Fruit fly (Drosophila melanogaster) whole organism, embryonic: Measurements from ENCODE around the gene Cyp4d20.

Experiments used
- B-H2 ChIP-seq: fragments of 200-800 bp; sonication (Bioruptor generic); optimal IDR thresholded peaks from 2 replicates; lab custom pipeline; 2018; ENCODE audit warnings: missing biosample characterization, mild to moderate bottlenecking, missing genetic modification characterization
- CG10543 ChIP-seq: fragments of 200-800 bp; sonication (Bioruptor generic); optimal IDR thresholded peaks from 3 replicates; lab custom pipeline; 2017; ENCODE audit warnings: missing biosample characterization, mild to moderate bottlenecking, missing genetic modification characterization, moderate library complexity
- CG11398 ChIP-seq: fragments of 200-800 bp; sonication (Bioruptor generic); optimal IDR thresholded peaks from 2 replicates; lab custom pipeline; 2016; ENCODE audit warnings: missing biosample characterization, missing genetic modification characterization
- CG11723 ChIP-seq: fragments of 200-800 bp; sonication (Bioruptor generic); optimal IDR thresholded peaks from 2 replicates; lab custom pipeline; 2017; ENCODE audit warnings: missing biosample characterization, mild to moderate bottlenecking, missing genetic modification characterization
- CG12219 ChIP-seq: fragments of 200-800 bp; sonication (Bioruptor generic); optimal IDR thresholded peaks from 3 replicates; lab custom pipeline; 2018; ENCODE audit warnings: missing biosample characterization, mild to moderate bottlenecking, missing genetic modification characterization
- CG12769 ChIP-seq: fragments of 200-800 bp; sonication (Bioruptor generic); optimal IDR thresholded peaks from 2 replicates; lab custom pipeline; 2019; ENCODE audit warnings: missing biosample characterization, mild to moderate bottlenecking, missing genetic modification characterization, moderate library complexity
- CG14050 ChIP-seq: fragments of 200-800 bp; sonication (Bioruptor generic); IDR thresholded peaks from 3 replicates; pipeline ENCODE4 v1.3.6; 2022; ENCODE audit warnings: missing biosample characterization, missing genetic modification characterization
- CG14965 ChIP-seq: fragments of 200-800 bp; sonication (Bioruptor generic); optimal IDR thresholded peaks from 2 replicates; lab custom pipeline; 2016; ENCODE audit warnings: missing biosample characterization, missing genetic modification characterization, borderline replicate concordance
- CG1529 ChIP-seq: fragments of 200-800 bp; sonication (Bioruptor generic); optimal IDR thresholded peaks from 3 replicates; lab custom pipeline; 2018; ENCODE audit warnings: missing biosample characterization, missing genetic modification characterization
- CG15514 ChIP-seq: fragments of 200-800 bp; sonication (Bioruptor generic); optimal IDR thresholded peaks from 3 replicates; lab custom pipeline; 2017; ENCODE audit warnings: missing biosample characterization, missing genetic modification characterization, mild to moderate bottlenecking, moderate library complexity, missing genetic modification reagents
- CG17385 ChIP-seq: fragments of 200-800 bp; sonication (Bioruptor generic); optimal IDR thresholded peaks from 3 replicates; lab custom pipeline; 2018; ENCODE audit warnings: missing biosample characterization, mild to moderate bottlenecking, missing genetic modification characterization
- CG17612 ChIP-seq: fragments of 200-800 bp; sonication (Bioruptor generic); IDR thresholded peaks from 2 replicates; pipeline ENCODE4 v1.3.6; 2022; ENCODE audit warnings: missing biosample characterization, missing genetic modification characterization
- CG18599 ChIP-seq: fragments of 200-800 bp; sonication (Bioruptor generic); optimal IDR thresholded peaks from 3 replicates; lab custom pipeline; 2017; ENCODE audit warnings: missing biosample characterization, missing genetic modification characterization, mild to moderate bottlenecking, moderate library complexity, missing genetic modification reagents
- CG2199 ChIP-seq: fragments of 200-800 bp; sonication (Bioruptor generic); IDR thresholded peaks from 3 replicates; pipeline ENCODE4 v1.3.6; 2022; ENCODE audit warnings: missing biosample characterization, missing genetic modification characterization
- CG33213 ChIP-seq: fragments of 200-800 bp; sonication (Bioruptor generic); optimal IDR thresholded peaks from 3 replicates; lab custom pipeline; 2016; ENCODE audit warnings: missing biosample characterization, missing genetic modification characterization
- CG3995 ChIP-seq: fragments of 200-800 bp; sonication (Bioruptor generic); optimal IDR thresholded peaks from 3 replicates; lab custom pipeline; 2016; ENCODE audit warnings: missing biosample characterization, missing genetic modification characterization
- CG42726 ChIP-seq: fragments of 200-800 bp; sonication (Bioruptor generic); IDR thresholded peaks from 2 replicates; pipeline ENCODE4 v1.3.6; 2022; ENCODE audit warnings: missing biosample characterization, missing genetic modification characterization; ENCODE audit not compliant: partially characterized antibody
- CG4730 ChIP-seq: fragments of 200-800 bp; sonication (Bioruptor generic); IDR thresholded peaks from 2 replicates; pipeline ENCODE4 v1.3.6; 2022; ENCODE audit warnings: missing biosample characterization, missing genetic modification characterization
- CG5245 ChIP-seq: fragments of 200-800 bp; sonication (Bioruptor generic); optimal IDR thresholded peaks from 3 replicates; lab custom pipeline; 2016; ENCODE audit warnings: missing biosample characterization, missing genetic modification characterization
- CG6683 ChIP-seq: fragments of 200-800 bp; sonication (Bioruptor generic); optimal IDR thresholded peaks from 2 replicates; lab custom pipeline; 2017; ENCODE audit warnings: missing biosample characterization, mild to moderate bottlenecking, missing genetic modification characterization, missing genetic modification reagents
- CG7556 ChIP-seq: fragments of 200-800 bp; sonication (Bioruptor generic); optimal IDR thresholded peaks from 2 replicates; lab custom pipeline; 2017; ENCODE audit warnings: missing biosample characterization, mild to moderate bottlenecking, missing genetic modification characterization
- CG9437 ChIP-seq: fragments of 200-800 bp; sonication (Bioruptor generic); optimal IDR thresholded peaks from 2 replicates; lab custom pipeline; 2018; ENCODE audit warnings: missing biosample characterization, mild to moderate bottlenecking, missing genetic modification characterization
- CG9609 ChIP-seq: fragments of 200-800 bp; sonication (Bioruptor generic); optimal IDR thresholded peaks from 3 replicates; lab custom pipeline; 2016; ENCODE audit warnings: missing biosample characterization, missing genetic modification characterization
- CG9727 ChIP-seq: fragments of 200-800 bp; sonication (Bioruptor generic); optimal IDR thresholded peaks from 3 replicates; lab custom pipeline; 2017; ENCODE audit warnings: missing biosample characterization, mild to moderate bottlenecking, missing genetic modification characterization
- D19B ChIP-seq: fragments of 200-800 bp; sonication (Bioruptor generic); optimal IDR thresholded peaks from 2 replicates; lab custom pipeline; 2017; ENCODE audit warnings: missing biosample characterization, mild to moderate bottlenecking, missing genetic modification characterization
- Eip74EF ChIP-seq, 2 experiments: fragments of 200-800 bp in 1 of 2; fragments of >200 bp in 1 of 2; sonication (Bioruptor generic) in 1 of 2; optimal IDR thresholded peaks; 2 replicates each; lab custom pipeline; 2017 to 2019; ENCODE audit warnings: missing biosample characterization in 2 of 2, missing genetic modification characterization in 2 of 2, mild to moderate bottlenecking in 1 of 2, moderate library complexity in 1 of 2
- Ets65A ChIP-seq: fragments of 200-800 bp; sonication (Bioruptor generic); peaks from one replicate; lab custom pipeline; 2016; ENCODE audit warnings: missing biosample characterization, missing genetic modification characterization
- Fer1 ChIP-seq: fragments of 200-800 bp; sonication (Bioruptor generic); optimal IDR thresholded peaks from 2 replicates; lab custom pipeline; 2017; ENCODE audit warnings: missing biosample characterization, mild to moderate bottlenecking, missing genetic modification characterization
- Jarid2 ChIP-seq: fragments of 200-800 bp; sonication (Bioruptor generic); optimal IDR thresholded peaks from 3 replicates; lab custom pipeline; 2017; ENCODE audit warnings: mild to moderate bottlenecking, missing biosample characterization, missing genetic modification reagents, missing genetic modification characterization
- Mad ChIP-seq: fragments of 200-800 bp; sonication (Bioruptor generic); optimal IDR thresholded peaks from 2 replicates; lab custom pipeline; 2016; ENCODE audit warnings: missing biosample characterization, missing genetic modification characterization
- NK7.1 ChIP-seq: fragments of 200-800 bp; sonication (Bioruptor generic); optimal IDR thresholded peaks from 3 replicates; lab custom pipeline; 2016; ENCODE audit warnings: missing biosample characterization, missing genetic modification characterization
- Nf-YA ChIP-seq: fragments of 200-800 bp; sonication (Bioruptor generic); IDR thresholded peaks from 2 replicates; pipeline ENCODE4 v1.3.6; 2022; ENCODE audit warnings: missing biosample characterization, missing genetic modification characterization
- Oli ChIP-seq: fragments of 200-800 bp; sonication (Bioruptor generic); optimal IDR thresholded peaks from 2 replicates; lab custom pipeline; 2018; ENCODE audit warnings: missing biosample characterization, mild to moderate bottlenecking, missing genetic modification characterization, moderate library complexity
- Side ChIP-seq: fragments of 200-800 bp; sonication (Bioruptor generic); optimal IDR thresholded peaks from 2 replicates; lab custom pipeline; 2016; ENCODE audit warnings: missing biosample characterization, missing genetic modification characterization
- Vsx1 ChIP-seq: fragments of 200-800 bp; sonication (Bioruptor generic); optimal IDR thresholded peaks from 2 replicates; lab custom pipeline; 2017; ENCODE audit warnings: missing biosample characterization, mild to moderate bottlenecking, missing genetic modification characterization, missing genetic modification reagents
- Xrp1 ChIP-seq: fragments of 200-800 bp; sonication (Bioruptor generic); IDR thresholded peaks from 2 replicates; pipeline ENCODE4 v1.3.6; 2022; ENCODE audit warnings: missing biosample characterization, missing genetic modification characterization
- amos ChIP-seq: fragments of 200-800 bp; sonication (Bioruptor generic); IDR thresholded peaks from 2 replicates; pipeline ENCODE4 v1.3.6; 2022; ENCODE audit warnings: missing biosample characterization, missing genetic modification characterization; ENCODE audit not compliant: partially characterized antibody
- ap ChIP-seq: fragments of 200-800 bp; sonication (Bioruptor generic); IDR thresholded peaks from 2 replicates; pipeline ENCODE4 v1.3.6; 2022; ENCODE audit warnings: missing biosample characterization, missing genetic modification characterization
- bsh ChIP-seq, 2 experiments: fragments of 200-800 bp; sonication (Bioruptor generic); optimal IDR thresholded peaks; 2 replicates each; lab custom pipeline; 2017 to 2018; ENCODE audit warnings: mild to moderate bottlenecking in 2 of 2, missing biosample characterization in 2 of 2, missing genetic modification characterization in 2 of 2, moderate library complexity in 1 of 2
- cad ChIP-seq: fragments of >200 bp; optimal IDR thresholded peaks from 2 replicates; lab custom pipeline; 2017; ENCODE audit warnings: missing biosample characterization, missing genetic modification characterization
- chn ChIP-seq: fragments of 200-800 bp; sonication (Bioruptor generic); optimal IDR thresholded peaks from 2 replicates; lab custom pipeline; 2016; ENCODE audit warnings: missing biosample characterization, missing genetic modification characterization
- croc ChIP-seq: fragments of 200-800 bp; sonication (Bioruptor generic); conservative IDR thresholded peaks from 3 replicates; pipeline ENCODE4 v1.3.6; 2022; ENCODE audit warnings: missing biosample characterization, missing genetic modification characterization
- dan ChIP-seq: fragments of 200-800 bp; sonication (Bioruptor generic); IDR thresholded peaks from 2 replicates; pipeline ENCODE4 v1.3.6; 2022; ENCODE audit warnings: missing biosample characterization, missing genetic modification characterization
- dpn ChIP-seq, 2 experiments: fragments of 200-800 bp; sonication (Bioruptor generic); optimal IDR thresholded peaks; 3 replicates each; lab custom pipeline; 2016; ENCODE audit warnings: missing biosample characterization in 2 of 2, missing genetic modification characterization in 2 of 2
- fd3F ChIP-seq: fragments of 200-800 bp; sonication (Bioruptor generic); optimal IDR thresholded peaks from 2 replicates; lab custom pipeline; 2018; ENCODE audit warnings: missing biosample characterization, mild to moderate bottlenecking, missing genetic modification characterization, moderate library complexity
- kah ChIP-seq: fragments of 200-800 bp; sonication (Bioruptor generic); optimal IDR thresholded peaks from 2 replicates; lab custom pipeline; 2018; ENCODE audit warnings: missing biosample characterization, mild to moderate bottlenecking, missing genetic modification characterization
- luna ChIP-seq: fragments of 200-800 bp; sonication (Bioruptor generic); optimal IDR thresholded peaks from 2 replicates; lab custom pipeline; 2016; ENCODE audit warnings: missing biosample characterization, missing genetic modification characterization
- ro ChIP-seq: fragments of 200-800 bp; sonication (Bioruptor generic); IDR thresholded peaks from 2 replicates; pipeline ENCODE4 v1.3.6; 2022; ENCODE audit warnings: missing biosample characterization, missing genetic modification characterization
- scrt ChIP-seq: fragments of 200-800 bp; sonication (Bioruptor generic); optimal IDR thresholded peaks from 2 replicates; lab custom pipeline; 2018; ENCODE audit warnings: missing biosample characterization, mild to moderate bottlenecking, missing genetic modification characterization, moderate library complexity
- tx ChIP-seq: fragments of 200-800 bp; sonication (Bioruptor generic); optimal IDR thresholded peaks from 2 replicates; lab custom pipeline; 2016; ENCODE audit warnings: missing biosample characterization, missing genetic modification characterization

Cyp4d20 gene

dm6 chr3L:2494183-2494541 is 15.9 kb upstream of the Cyp4d20 start (continued):
- TF ChIP-seq CG9437 (GFP tag; lab: Kevin White, UChicago): peak; percentile 60
- TF ChIP-seq D19B (GFP tag; lab: Kevin White, UChicago): peak; percentile 83
- TF ChIP-seq luna (GFP tag; lab: Kevin White, UChicago): peak; percentile 84
- peak; percentile 47 for TF ChIP-seq CG14965 (GFP tag; lab: Kevin White, UChicago)
- peak; percentile 66 for TF ChIP-seq kah
- TF ChIP-seq B-H2 (GFP tag; lab: Kevin White, UChicago): peak; percentile 37
- peak; percentile 77 for TF ChIP-seq croc (GFP tag; lab: Robert Waterston, UW)
- TF ChIP-seq CG6683 (GFP tag; lab: Kevin White, UChicago): peak; percentile 63
- peak; percentile 21 for TF ChIP-seq CG1529 (GFP tag; lab: Kevin White, UChicago)
- TF ChIP-seq chn: peak; percentile 33
- TF ChIP-seq Xrp1 (GFP tag; lab: Robert Waterston, UW): peak; percentile 89
- TF ChIP-seq Eip74EF (GFP tag; optimal IDR thresholded peaks at IDR 0.05; lab: Kevin White, UChicago): peak in 1 of 2 experiments; percentile 64
- no peak for TF ChIP-seq CG42726 (GFP tag; lab: Robert Waterston, UW)
- TF ChIP-seq NK7.1: peak; percentile 76
- TF ChIP-seq cad (GFP tag; lab: Kevin White, UChicago): no peak
- TF ChIP-seq amos: no peak
- peak; percentile 92 for TF ChIP-seq CG12769
- peak in 1 of 2 experiments; percentile 76 for TF ChIP-seq bsh (GFP tag; optimal IDR thresholded peaks at IDR 0.05; lab: Kevin White, UChicago)
- peak; percentile 66 for TF ChIP-seq CG3995 (GFP tag; lab: Kevin White, UChicago)
- TF ChIP-seq CG7556 (GFP tag; lab: Kevin White, UChicago): peak; percentile 83
- peak; percentile 84 for TF ChIP-seq ap (GFP tag; lab: Robert Waterston, UW)
- peak; percentile 6 for TF ChIP-seq tx
- TF ChIP-seq Nf-YA: peak; percentile 69; the same call in 1 of the 2 replicates
- peak; percentile 94 for TF ChIP-seq Fer1 (GFP tag; lab: Kevin White, UChicago)
- peak; percentile 66 for TF ChIP-seq dan
- TF ChIP-seq CG10543 (GFP tag; lab: Kevin White, UChicago): peak; percentile 82
- peak; percentile 33 for TF ChIP-seq CG9609 (GFP tag; lab: Kevin White, UChicago)
- TF ChIP-seq CG17385 (GFP tag; lab: Kevin White, UChicago): peak; percentile 79
- TF ChIP-seq Jarid2 (GFP tag; lab: Kevin White, UChicago): peak; percentile 69
- peak; percentile 70 for TF ChIP-seq CG12219 (GFP tag; lab: Kevin White, UChicago)
- TF ChIP-seq CG4730 (GFP tag; lab: Robert Waterston, UW): peak; percentile 88
- TF ChIP-seq CG18599 (GFP tag; lab: Kevin White, UChicago): peak; percentile 97
- peak; percentile 85 for TF ChIP-seq CG17612 (GFP tag; lab: Robert Waterston, UW)
- TF ChIP-seq Oli (tag; lab: Kevin White, UChicago): peak; percentile 74
- TF ChIP-seq Vsx1 (GFP tag; lab: Kevin White, UChicago): peak; percentile 45
- TF ChIP-seq fd3F (GFP tag; lab: Kevin White, UChicago): peak; percentile 78
- TF ChIP-seq CG11398 (GFP tag; lab: Kevin White, UChicago): no peak
- TF ChIP-seq CG11723 (GFP tag; lab: Kevin White, UChicago): peak; percentile 57
- TF ChIP-seq CG9727 (GFP tag; lab: Kevin White, UChicago): peak; percentile 91
- peak; percentile 88 for TF ChIP-seq CG14050 (GFP tag; lab: Robert Waterston, UW)
- peak; percentile 94 for TF ChIP-seq Side (GFP tag; lab: Kevin White, UChicago)
- peak; percentile 82 for TF ChIP-seq CG5245
- peak; percentile 63 for TF ChIP-seq CG33213
- TF ChIP-seq Mad: peak; percentile 22
- peak; percentile 81 to 85 for TF ChIP-seq dpn (GFP tag; optimal IDR thresholded peaks at IDR 0.05; lab: Kevin White, UChicago)
- peak; percentile 97 for TF ChIP-seq Ets65A (GFP tag; lab: Kevin White, UChicago)
- peak; percentile 77 for TF ChIP-seq ro
- peak; percentile 89 for TF ChIP-seq CG15514 (GFP tag; lab: Kevin White, UChicago)
- peak; percentile 84 for TF ChIP-seq scrt (GFP tag; lab: Kevin White, UChicago)
- peak; percentile 84; the same call in 1 of the 3 replicates for TF ChIP-seq CG2199 (GFP tag; lab: Robert Waterston, UW)
